Worm (Caenorhabditis elegans): ENCODE measurements around the gene R151.1.
A peak's percentile ranks its signal among the peaks of the same experiment; 100 is the strongest.

Gene R151.1

DNA sequence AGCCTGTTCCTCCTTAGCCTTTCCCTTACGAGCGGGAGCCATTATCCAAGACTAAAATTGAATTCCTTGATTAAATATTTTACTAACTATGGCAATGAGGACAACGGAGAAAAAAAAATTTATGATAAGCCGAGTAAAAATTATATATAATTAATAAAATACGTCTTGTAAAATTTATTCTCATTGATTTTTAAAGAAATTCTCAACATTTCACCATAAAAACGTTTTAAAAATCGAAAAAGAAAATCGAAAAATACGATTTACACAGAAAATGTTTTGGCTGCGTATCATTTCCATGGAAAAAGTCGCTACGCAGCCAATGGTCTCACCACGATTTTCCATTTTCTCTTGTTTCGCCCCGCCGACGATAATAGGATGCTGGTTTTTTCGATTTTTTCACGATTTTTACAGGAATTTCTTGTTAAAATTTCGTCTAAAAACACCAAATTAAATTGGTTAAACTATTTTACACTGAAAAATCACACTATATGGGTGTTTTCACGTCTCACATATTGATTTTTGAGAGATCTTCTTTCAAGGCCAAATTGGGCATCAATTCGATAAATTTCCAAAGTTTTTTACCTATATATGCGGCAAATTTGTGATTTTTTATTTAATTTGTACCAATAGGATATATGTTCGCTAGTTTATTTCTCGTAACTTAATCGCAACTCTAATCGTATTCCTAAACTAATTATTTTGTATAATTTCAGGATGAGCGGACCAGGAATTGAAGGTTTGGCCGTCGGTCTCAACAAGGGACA is 36.6 kb upstream of the R151.1 start, which contains the start of the genes rps-14 and rpl-36:
rps-14 (minus strand) TSS at position 51 of the 764 bp plus-strand sequence.
rpl-36 (plus strand) TSS at position 714 of the 764 bp plus-strand sequence.
- TF ChIP-seq lsy-2 (tag; optimal IDR thresholded peaks at IDR 0.05) (peak; percentile 43 to 96), sdz-12 (GFP tag; optimal IDR thresholded peaks at IDR 0.05) (no peak), gei-8 (GFP tag; optimal IDR thresholded peaks at IDR 0.05) (no peak), php-3 (GFP tag; IDR thresholded peaks at IDR 0.05) (no peak), vab-7 (GFP tag; IDR thresholded peaks at IDR 0.05) (no peak), pha-4 (GFP tag; IDR thresholded peaks at IDR 0.05) (peak; percentile 35; the same call in 1 of the 2 replicates), pha-4 (tag; optimal IDR thresholded peaks at IDR 0.05) (peak; percentile 92), snpc-4 (tag; optimal IDR thresholded peaks at IDR 0.05) (peak; percentile 17), nhr-28 (tag; optimal IDR thresholded peaks at IDR 0.05) (peak; percentile 64), mdl-1 (tag; optimal IDR thresholded peaks at IDR 0.05) (peak in 1 of 2 experiments; percentile 16), zip-11 (GFP tag; IDR thresholded peaks at IDR 0.05) (no peak), T20F7.1 (GFP tag; optimal IDR thresholded peaks at IDR 0.05) (peak; percentile 90), D1046.2 (GFP tag; IDR thresholded peaks at IDR 0.05) (no peak), Y75B8A.6 (GFP tag; IDR thresholded peaks at IDR 0.05) (no peak), lin-13 (GFP tag; optimal IDR thresholded peaks at IDR 0.05) (peak; percentile 60), snpc-1.2 (GFP tag; IDR thresholded peaks at IDR 0.05) (0 out of 2 replicates have a peak, but pooled peaks have one; percentile 9), F10B5.3 (tag; optimal IDR thresholded peaks at IDR 0.05) (no peak), ceh-82 (tag; optimal IDR thresholded peaks at IDR 0.05) (no peak), F26F4.8 (GFP tag; conservative IDR thresholded peaks at IDR 0.05) (no peak), arid-1 (GFP tag; conservative IDR thresholded peaks at IDR 0.05) (0 out of 2 replicates have a peak, but pooled peaks have one; percentile 28), spr-1 (tag; optimal IDR thresholded peaks at IDR 0.05) (peak; percentile 65), madf-5 (GFP tag; IDR thresholded peaks at IDR 0.05) (no peak), mes-2 (tag; optimal IDR thresholded peaks at IDR 0.05; ENCODE audit: poor library complexity, severe bottlenecking) (peak; percentile 92), nhr-42 (GFP tag; IDR thresholded peaks at IDR 0.05) (peak; percentile 53; the same call in 1 of the 2 replicates), tra-1 (GFP tag; IDR thresholded peaks at IDR 0.05) (0 out of 2 replicates have a peak, but pooled peaks have one; percentile 42), cey-2 (tag; optimal IDR thresholded peaks at IDR 0.05; ENCODE audit: borderline replicate concordance, insufficient read depth) (no peak), set-16 (GFP tag; IDR thresholded peaks at IDR 0.05) (no peak), hif-1 (tag; optimal IDR thresholded peaks at IDR 0.05) (peak in 1 of 2 experiments; percentile 64), hmg-1.1 (GFP tag; IDR thresholded peaks at IDR 0.05) (peak; percentile 62; the same call in 1 of the 2 replicates), zfp-3 (GFP tag; conservative IDR thresholded peaks at IDR 0.05) (peak; percentile 84), unc-130 (GFP tag; optimal IDR thresholded peaks at IDR 0.05) (no peak), hlh-30 (tag; optimal IDR thresholded peaks at IDR 0.05; ENCODE audit: insufficient read depth) (peak; percentile 77), egl-43 (GFP tag; IDR thresholded peaks at IDR 0.05) (no peak), F44E2.7 (GFP tag; IDR thresholded peaks at IDR 0.05) (no peak), nhr-11 (tag; optimal IDR thresholded peaks at IDR 0.05) (peak; percentile 81), zag-1 (tag; optimal IDR thresholded peaks at IDR 0.05) (no peak), F49E8.2 (tag; optimal IDR thresholded peaks at IDR 0.05; ENCODE audit: borderline replicate concordance) (no peak), daf-16 (GFP tag; optimal IDR thresholded peaks at IDR 0.05) (peak in 1 of 2 experiments; percentile 33), daf-16 (tag; optimal IDR thresholded peaks at IDR 0.05) (peak; percentile 57), nhr-48 (tag; optimal IDR thresholded peaks at IDR 0.05) (peak; percentile 35), lin-38 (GFP tag; IDR thresholded peaks at IDR 0.05) (peak; percentile 86), fos-1 (tag; optimal IDR thresholded peaks at IDR 0.05) (no peak), lin-29 (GFP tag; IDR thresholded peaks at IDR 0.05) (peak; percentile 12; the same call in 1 of the 2 replicates), rbr-2 (tag; optimal IDR thresholded peaks at IDR 0.05) (peak; percentile 81), nhr-111 (GFP tag; optimal IDR thresholded peaks at IDR 0.05) (no peak), Y5F2A.4 (GFP tag; optimal IDR thresholded peaks at IDR 0.05) (no peak), nhr-102 (tag; optimal IDR thresholded peaks at IDR 0.05) (peak; percentile 75), lim-7 (GFP tag; IDR thresholded peaks at IDR 0.05) (no peak), spr-3 (GFP tag; optimal IDR thresholded peaks at IDR 0.05) (peak; percentile 16)
